Worm (Caenorhabditis elegans) whole organism, midembryonic: ENCODE data around the gene F53C11.4.

Source experiments
- T22C8.4 ChIP-seq: fragments of 200-800 bp; sonication (Bioruptor generic); IDR thresholded peaks from 2 replicates; pipeline ENCODE4 v1.3.6; 2022; ENCODE audit warnings: missing genetic modification characterization, missing compliant biosample characterization
- klf-2 ChIP-seq: fragments of 200-800 bp; sonication (Bioruptor generic); conservative IDR thresholded peaks from 2 replicates; pipeline ENCODE4 v1.3.6; 2022; ENCODE audit warnings: missing genetic modification reagents, missing genetic modification characterization, missing compliant biosample characterization
- med-1 ChIP-seq: sonication (generic microtip); optimal IDR thresholded peaks from 2 replicates; lab custom pipeline; 2017; ENCODE audit warnings: missing genetic modification characterization, mild to moderate bottlenecking, missing compliant biosample characterization, antibody characterized with exemption, missing genetic modification reagents; ENCODE audit not compliant: insufficient read depth

Gene F53C11.4

DNA sequence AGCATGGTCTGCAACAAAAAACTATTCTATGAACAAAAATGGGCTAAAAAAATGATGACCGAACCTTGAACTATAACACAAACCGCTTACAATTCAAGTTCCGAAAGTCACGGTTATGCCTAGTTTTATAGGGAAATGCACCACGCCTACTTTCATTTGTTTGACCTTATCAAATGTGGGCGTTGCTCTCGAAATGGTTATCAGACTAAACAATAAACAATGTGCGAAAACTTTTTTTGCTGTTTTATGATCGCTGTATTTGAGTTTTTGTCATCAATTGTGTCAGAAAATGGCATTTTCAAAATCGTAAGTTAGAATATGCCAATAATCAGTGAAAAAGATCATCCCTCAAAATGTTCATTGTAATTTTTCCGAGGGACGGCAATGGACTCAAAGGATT is 51.0 kb downstream of the F53C11.4 start, which contains the start of gene F35E12.6:
Gene F35E12.6 (minus strand): TSS at position 101 of the 400 bp plus-strand sequence.
- no peak for TF ChIP-seq klf-2 (GFP tag; lab: Robert Waterston, UW)
- TF ChIP-seq med-1 (GFP tag; lab: Kevin White, UChicago) = no peak
- TF ChIP-seq T22C8.4 (GFP tag; lab: Robert Waterston, UW) = no peak
